Worm (Caenorhabditis elegans): ENCODE data around the gene acbp-6.

- TF ChIP-seq him-1 (tag; optimal IDR thresholded peaks at IDR 0.05) (no peak), W03F9.2 (tag; optimal IDR thresholded peaks at IDR 0.05) (no peak), dao-5 (tag; optimal IDR thresholded peaks at IDR 0.05) (no peak)
Observed at ce11 chrII:11974048-11974995, 790 bp upstream of the acbp-6 start.

All from whole organism, L4/young adult.